Fruit fly (Drosophila melanogaster): ENCODE measurements around the gene CG6179.

CG6179 gene

dm6 chrX:18367806-18368643 lies 11.9 kb upstream of the CG6179 start (continued):
- peak; percentile 31 for TF ChIP-seq topi (GFP tag; optimal IDR thresholded peaks at IDR 0.05)
- TF ChIP-seq salr (GFP tag; optimal IDR thresholded peaks at IDR 0.05), result peak; percentile 35 to 41
- TF ChIP-seq cyc (GFP tag; optimal IDR thresholded peaks at IDR 0.05), result peak; percentile 45
- no peak for TF ChIP-seq CG9139 (GFP tag; optimal IDR thresholded peaks at IDR 0.05)
- peak; percentile 18 for TF ChIP-seq CG34406 (GFP tag; optimal IDR thresholded peaks at IDR 0.05)
- TF ChIP-seq CG16779 (tag; optimal IDR thresholded peaks at IDR 0.05), result no peak
- TF ChIP-seq Eip78C (GFP tag), result peak; percentile 88
- TF ChIP-seq Ets96B (tag; optimal IDR thresholded peaks at IDR 0.05), result no peak
- TF ChIP-seq pdm3 (GFP tag; optimal IDR thresholded peaks at IDR 0.05), result peak; percentile 39
- peak; percentile 7 for TF ChIP-seq Hr4 (GFP tag; optimal IDR thresholded peaks at IDR 0.05)
- TF ChIP-seq CG6808 (GFP tag; optimal IDR thresholded peaks at IDR 0.05), result no peak
- peak; percentile 48 for TF ChIP-seq net (GFP tag; optimal IDR thresholded peaks at IDR 0.05)
- peak; percentile 10 for TF ChIP-seq Hr39 (GFP tag; optimal IDR thresholded peaks at IDR 0.05)
- peak; percentile 11 for TF ChIP-seq dac (GFP tag; optimal IDR thresholded peaks at IDR 0.05)
- peak; percentile 73 for TF ChIP-seq Gug (GFP tag; IDR thresholded peaks at IDR 0.05)
- TF ChIP-seq Blimp-1 (GFP tag; optimal IDR thresholded peaks at IDR 0.05), result no peak
- peak; percentile 86 for TF ChIP-seq eg (GFP tag; IDR thresholded peaks at IDR 0.05)
- TF ChIP-seq Eip93F (GFP tag; optimal IDR thresholded peaks at IDR 0.05), result no peak
- TF ChIP-seq CG1621 (tag; optimal IDR thresholded peaks at IDR 0.05), result peak; percentile 16
- TF ChIP-seq CG3032 (tag; optimal IDR thresholded peaks at IDR 0.05), result no peak
- peak; percentile 72 for TF ChIP-seq CG32006 (GFP tag; optimal IDR thresholded peaks at IDR 0.05)
- peak; percentile 37 for TF ChIP-seq CG6276 (GFP tag; optimal IDR thresholded peaks at IDR 0.05)
- TF ChIP-seq fkh (GFP tag; optimal IDR thresholded peaks at IDR 0.05), result no peak
- no peak for TF ChIP-seq CG8319 (GFP tag; optimal IDR thresholded peaks at IDR 0.05)
- TF ChIP-seq Ets21C (GFP tag; optimal IDR thresholded peaks at IDR 0.05), result no peak
- TF ChIP-seq OdsH (GFP tag; optimal IDR thresholded peaks at IDR 0.05), result peak; percentile 38

- TF ChIP-seq CG31627 (GFP tag; optimal IDR thresholded peaks at IDR 0.05) (no peak), CG32006 (GFP tag; optimal IDR thresholded peaks at IDR 0.05) (no peak), CG8319 (GFP tag; optimal IDR thresholded peaks at IDR 0.05) (no peak), CG8119 (GFP tag; IDR thresholded peaks at IDR 0.05) (peak; percentile 25; the same call in 1 of the 3 replicates), Ets21C (GFP tag; optimal IDR thresholded peaks at IDR 0.05) (no peak), Blimp-1 (GFP tag; optimal IDR thresholded peaks at IDR 0.05) (no peak), Smox (GFP tag; optimal IDR thresholded peaks at IDR 0.05) (no peak), net (GFP tag; optimal IDR thresholded peaks at IDR 0.05) (no peak), CG6276 (GFP tag; optimal IDR thresholded peaks at IDR 0.05) (peak; percentile 30), eg (GFP tag; IDR thresholded peaks at IDR 0.05) (peak; percentile 54; the same call in 1 of the 3 replicates), Gug (GFP tag; IDR thresholded peaks at IDR 0.05) (peak; percentile 10; the same call in 1 of the 2 replicates), CG10669 (GFP tag; optimal IDR thresholded peaks at IDR 0.05) (no peak), dac (GFP tag; optimal IDR thresholded peaks at IDR 0.05) (no peak), CG16779 (tag; optimal IDR thresholded peaks at IDR 0.05) (peak; percentile 10), vri (GFP tag; optimal IDR thresholded peaks at IDR 0.05) (no peak), dsx (GFP tag; optimal IDR thresholded peaks at IDR 0.05; ENCODE audit: poor library complexity, severe bottlenecking) (no peak), CG3032 (tag; optimal IDR thresholded peaks at IDR 0.05) (no peak), CG8632 (GFP tag; optimal IDR thresholded peaks at IDR 0.05) (no peak), spab (GFP tag; optimal IDR thresholded peaks at IDR 0.05) (no peak), fd59A (GFP tag; optimal IDR thresholded peaks at IDR 0.05) (no peak), Hr39 (GFP tag; optimal IDR thresholded peaks at IDR 0.05) (no peak), fkh (GFP tag; optimal IDR thresholded peaks at IDR 0.05) (no peak), CG11294 (GFP tag; IDR thresholded peaks at IDR 0.05) (no peak), CG6854 (GFP tag; optimal IDR thresholded peaks at IDR 0.05) (no peak), CG11902 (GFP tag; optimal IDR thresholded peaks at IDR 0.05) (no peak), Hr4 (GFP tag; optimal IDR thresholded peaks at IDR 0.05) (no peak), salr (GFP tag; optimal IDR thresholded peaks at IDR 0.05) (no peak), CG7368 (GFP tag; optimal IDR thresholded peaks at IDR 0.05) (no peak), topi (GFP tag; optimal IDR thresholded peaks at IDR 0.05) (no peak), Hr38 (GFP tag; optimal IDR thresholded peaks at IDR 0.05) (no peak), CG1621 (tag; optimal IDR thresholded peaks at IDR 0.05) (no peak), CG15336 (GFP tag; IDR thresholded peaks at IDR 0.05) (0 out of 2 replicates have a peak, but pooled peaks have one; percentile 10), CG6792 (GFP tag; optimal IDR thresholded peaks at IDR 0.05) (no peak), ss (GFP tag; optimal IDR thresholded peaks at IDR 0.05) (peak in 1 of 2 experiments; percentile 14), CG11762 (GFP tag; optimal IDR thresholded peaks at IDR 0.05; ENCODE audit: insufficient read depth) (no peak), CG6163 (GFP tag; IDR thresholded peaks at IDR 0.05) (peak; percentile 55; the same call in 1 of the 3 replicates), Eip78C (GFP tag) (no peak), Eip93F (GFP tag; optimal IDR thresholded peaks at IDR 0.05) (no peak)
These were observed 11.3 kb upstream of the CG6179 start for dm6 chrX:18368644-18368998.
